Worm (Caenorhabditis elegans) whole organism, L4 larva: ENCODE measurements around the gene lin-56.

ENCODE experiments used
- F26F4.8 ChIP-seq: fragments of 200-800 bp; sonication (Bioruptor generic); conservative IDR thresholded peaks from 2 replicates; pipeline ENCODE4 v1.3.6; 2022; ENCODE audit warnings: missing genetic modification characterization, missing compliant biosample characterization
- F44E2.7 ChIP-seq: fragments of 200-800 bp; sonication (Bioruptor generic); IDR thresholded peaks from 2 replicates; pipeline ENCODE4 v2.1.2; 2022; ENCODE audit warnings: missing genetic modification characterization, missing compliant biosample characterization
- R02D3.7 ChIP-seq: fragments of 150-350 bp; sonication (generic microtip); optimal IDR thresholded peaks from 3 replicates; lab custom pipeline; 2014; ENCODE audit warnings: missing biosample characterization, missing genetic modification characterization
- ZK337.2 ChIP-seq: fragments of 200-800 bp; sonication (Bioruptor generic); IDR thresholded peaks from 2 replicates; pipeline ENCODE4 v1.3.6; 2022; ENCODE audit warnings: missing genetic modification reagents, missing genetic modification characterization, missing compliant biosample characterization
- ZK546.5 ChIP-seq, 2 experiments: sonication (generic microtip); optimal IDR thresholded peaks; 2 replicates each; lab custom pipeline; 2017; ENCODE audit warnings: missing biosample characterization in 2 of 2, missing genetic modification characterization in 2 of 2
- aly-2 ChIP-seq: sonication (generic microtip); optimal IDR thresholded peaks from 2 replicates; lab custom pipeline; 2018; ENCODE audit warnings: missing biosample characterization, missing genetic modification characterization
- ama-1 ChIP-seq: fragments of 150-350 bp; optimal IDR thresholded peaks from 2 replicates; lab custom pipeline; 2014; ENCODE audit warnings: inconsistent platforms, mixed read lengths
- arid-1 ChIP-seq: fragments of 200-800 bp; sonication (Bioruptor generic); conservative IDR thresholded peaks from 2 replicates; pipeline ENCODE4 v1.3.6; 2022; ENCODE audit warnings: missing genetic modification reagents, missing genetic modification characterization, missing compliant biosample characterization
- ceh-32 ChIP-seq: sonication (generic microtip); optimal IDR thresholded peaks from 2 replicates; lab custom pipeline; 2016; ENCODE audit warnings: mild to moderate bottlenecking, missing genetic modification characterization, missing compliant biosample characterization; ENCODE audit not compliant: poor library complexity
- ces-1 ChIP-seq: fragments of 150-350 bp; sonication (generic microtip); optimal IDR thresholded peaks from 4 replicates; lab custom pipeline; 2014; ENCODE audit warnings: missing biosample characterization, missing genetic modification reagents, missing genetic modification characterization
- ctbp-1 ChIP-seq: fragments of 200-800 bp; sonication (Bioruptor generic); IDR thresholded peaks from 2 replicates; pipeline ENCODE4 v1.3.6; 2022; ENCODE audit warnings: missing genetic modification reagents, missing genetic modification characterization, missing compliant biosample characterization
- dmd-6 ChIP-seq: fragments of 200-800 bp; sonication (Bioruptor generic); IDR thresholded peaks from 2 replicates; pipeline ENCODE4 v1.3.6; 2022; ENCODE audit warnings: missing genetic modification reagents, missing genetic modification characterization, missing compliant biosample characterization
- fos-1 ChIP-seq: fragments of 150-350 bp; optimal IDR thresholded peaks from 2 replicates; lab custom pipeline; 2014; ENCODE audit warnings: missing biosample characterization, missing genetic modification characterization
- gei-8 ChIP-seq: fragments of 200-800 bp; sonication (Bioruptor generic); optimal IDR thresholded peaks from 2 replicates; lab custom pipeline; 2018; ENCODE audit warnings: mild to moderate bottlenecking, missing genetic modification characterization, missing compliant biosample characterization
- hlh-11 ChIP-seq: fragments of 200-800 bp; sonication (Bioruptor generic); optimal IDR thresholded peaks from 2 replicates; lab custom pipeline; 2018; ENCODE audit warnings: mild to moderate bottlenecking, missing genetic modification characterization, missing compliant biosample characterization
- hlh-30 ChIP-seq: sonication (generic microtip); optimal IDR thresholded peaks from 2 replicates; lab custom pipeline; 2017; ENCODE audit warnings: antibody characterized with exemption, mild to moderate bottlenecking, missing genetic modification characterization, missing compliant biosample characterization; ENCODE audit not compliant: insufficient read depth
- lin-15B ChIP-seq: fragments of 150-350 bp; sonication (generic microtip); optimal IDR thresholded peaks from 3 replicates; lab custom pipeline; 2014; ENCODE audit warnings: missing biosample characterization, missing genetic modification characterization
- lin-29 ChIP-seq: fragments of 200-800 bp; sonication (Bioruptor generic); IDR thresholded peaks from 2 replicates; pipeline ENCODE4 v1.3.6; 2022; ENCODE audit warnings: missing genetic modification reagents, missing genetic modification characterization, missing compliant biosample characterization
- lin-39 ChIP-seq: fragments of 150-350 bp; optimal IDR thresholded peaks from 2 replicates; lab custom pipeline; 2014; ENCODE audit warnings: missing biosample characterization, missing genetic modification reagents, missing genetic modification characterization
- madf-9 ChIP-seq: fragments of 200-800 bp; sonication (Bioruptor generic); conservative IDR thresholded peaks from 2 replicates; pipeline ENCODE4 v1.3.6; 2022; ENCODE audit warnings: missing genetic modification reagents, missing genetic modification characterization, missing compliant biosample characterization
- nhr-102 ChIP-seq: sonication (generic microtip); optimal IDR thresholded peaks from 2 replicates; lab custom pipeline; 2016; ENCODE audit warnings: mild to moderate bottlenecking, missing genetic modification characterization, moderate library complexity, missing compliant biosample characterization
- nhr-11 ChIP-seq: fragments of 150-350 bp; optimal IDR thresholded peaks from 2 replicates; lab custom pipeline; 2014; ENCODE audit warnings: missing biosample characterization, missing genetic modification characterization
- nhr-25 ChIP-seq: sonication (generic microtip); optimal IDR thresholded peaks from 2 replicates; lab custom pipeline; 2017; ENCODE audit warnings: missing genetic modification characterization, mild to moderate bottlenecking, missing compliant biosample characterization, antibody characterized with exemption, moderate library complexity, borderline replicate concordance; ENCODE audit not compliant: insufficient read depth
- nhr-28 ChIP-seq: fragments of 150-350 bp; optimal IDR thresholded peaks from 2 replicates; lab custom pipeline; 2014; ENCODE audit warnings: missing biosample characterization, missing genetic modification characterization
- nhr-41 ChIP-seq: fragments of 200-800 bp; sonication (Bioruptor generic); IDR thresholded peaks from 2 replicates; pipeline ENCODE4 v1.3.6; 2022; ENCODE audit warnings: missing genetic modification reagents, missing genetic modification characterization, missing compliant biosample characterization
- nhr-42 ChIP-seq: fragments of 200-800 bp; sonication (Bioruptor generic); IDR thresholded peaks from 2 replicates; pipeline ENCODE4 v1.3.6; 2022; ENCODE audit warnings: missing genetic modification characterization, missing compliant biosample characterization
- nhr-6 ChIP-seq: fragments of 150-350 bp; optimal IDR thresholded peaks from 2 replicates; lab custom pipeline; 2014; ENCODE audit warnings: missing biosample characterization, missing genetic modification characterization
- nhr-76 ChIP-seq: fragments of 150-350 bp; optimal IDR thresholded peaks from 2 replicates; lab custom pipeline; 2014; ENCODE audit warnings: missing biosample characterization, missing genetic modification characterization
- nhr-77 ChIP-seq: fragments of 150-350 bp; optimal IDR thresholded peaks from 2 replicates; lab custom pipeline; 2014; ENCODE audit warnings: missing biosample characterization, missing genetic modification characterization
- php-3 ChIP-seq: fragments of 200-800 bp; sonication (Bioruptor generic); IDR thresholded peaks from 2 replicates; pipeline ENCODE4 v1.3.6; 2022; ENCODE audit warnings: missing genetic modification reagents, missing genetic modification characterization, missing compliant biosample characterization
- pqm-1 ChIP-seq: sonication (generic microtip); optimal IDR thresholded peaks from 2 replicates; lab custom pipeline; 2017; ENCODE audit warnings: missing biosample characterization, missing genetic modification characterization
- snpc-1.2 ChIP-seq: fragments of 200-800 bp; sonication (Bioruptor generic); IDR thresholded peaks from 2 replicates; pipeline ENCODE4 v1.3.6; 2022; ENCODE audit warnings: missing genetic modification reagents, missing genetic modification characterization, missing compliant biosample characterization
- spr-1 ChIP-seq: sonication (generic microtip); optimal IDR thresholded peaks from 2 replicates; lab custom pipeline; 2016; ENCODE audit warnings: mild to moderate bottlenecking, missing genetic modification characterization, missing compliant biosample characterization
- unc-130 ChIP-seq: sonication (generic microtip); optimal IDR thresholded peaks from 2 replicates; lab custom pipeline; 2016; ENCODE audit warnings: missing genetic modification reagents, missing genetic modification characterization, missing compliant biosample characterization
- vab-7 ChIP-seq: fragments of 200-800 bp; sonication (Bioruptor generic); IDR thresholded peaks from 2 replicates; pipeline ENCODE4 v1.3.6; 2022; ENCODE audit warnings: missing genetic modification reagents, missing genetic modification characterization, missing compliant biosample characterization
- zag-1 ChIP-seq: fragments of 150-350 bp; optimal IDR thresholded peaks from 2 replicates; lab custom pipeline; 2014; ENCODE audit warnings: missing biosample characterization, missing genetic modification characterization
- zip-11 ChIP-seq: fragments of 200-800 bp; sonication (Bioruptor generic); IDR thresholded peaks from 2 replicates; pipeline ENCODE4 v1.3.6; 2022; ENCODE audit warnings: missing genetic modification characterization, missing compliant biosample characterization
- ztf-11 ChIP-seq: fragments of 150-350 bp; optimal IDR thresholded peaks from 2 replicates; lab custom pipeline; 2014; ENCODE audit warnings: missing biosample characterization, missing genetic modification characterization
- ztf-7 ChIP-seq: fragments of 150-350 bp; optimal IDR thresholded peaks from 2 replicates; lab custom pipeline; 2014; ENCODE audit warnings: missing biosample characterization, missing genetic modification characterization

lin-56 gene

DNA sequence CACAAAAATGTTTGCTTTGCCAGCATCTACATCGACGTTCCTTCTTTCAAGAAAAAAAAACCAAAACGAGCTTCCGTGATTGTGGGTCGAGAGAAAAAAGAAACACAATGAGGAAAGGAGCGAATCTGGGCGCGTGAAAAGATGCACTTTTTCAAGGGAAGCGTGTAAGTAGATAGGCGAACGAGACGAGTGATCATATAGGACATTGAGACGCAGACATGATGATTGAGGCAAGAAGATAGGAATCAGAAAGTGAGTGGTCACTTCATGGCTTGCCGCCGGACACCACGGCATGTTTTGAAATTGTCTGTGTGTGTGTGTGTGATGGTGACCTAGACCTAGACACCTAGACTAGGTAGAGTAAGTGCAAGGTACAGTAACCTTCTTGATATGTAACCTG lies 51.8 kb downstream of the lin-56 start (continued):
- no peak for TF ChIP-seq nhr-6 (tag; lab: Kevin White, UChicago)
- TF ChIP-seq nhr-25 (tag; lab: Kevin White, UChicago), result peak; percentile 77
- TF ChIP-seq nhr-77 (tag; lab: Kevin White, UChicago), result peak; percentile 25
- TF ChIP-seq lin-15B (tag; lab: Kevin White, UChicago), result no peak
- TF ChIP-seq nhr-102 (tag; lab: Kevin White, UChicago), result no peak
- no peak for TF ChIP-seq ztf-7 (tag; lab: Kevin White, UChicago)
- TF ChIP-seq zip-11 (GFP tag; lab: Robert Waterston, UW), result no peak
- no peak for TF ChIP-seq gei-8
- TF ChIP-seq lin-29 (GFP tag; lab: Robert Waterston, UW), result no peak
- TF ChIP-seq madf-9, result no peak
- TF ChIP-seq fos-1 (tag; lab: Kevin White, UChicago), result no peak
- no peak for TF ChIP-seq ama-1 (lab: Kevin White, UChicago)
- peak; percentile 79 for TF ChIP-seq nhr-11
- TF ChIP-seq arid-1, result no peak
- TF ChIP-seq F26F4.8 (GFP tag; lab: Robert Waterston, UW), result no peak
- TF ChIP-seq nhr-76, result no peak
- TF ChIP-seq ZK546.5 (tag; optimal IDR thresholded peaks at IDR 0.05; lab: Kevin White, UChicago), result no peak
- no peak for TF ChIP-seq vab-7
- 0 out of 2 replicates have a peak, but pooled peaks have one; percentile 5 for TF ChIP-seq nhr-42
- no peak for TF ChIP-seq dmd-6 (GFP tag; lab: Robert Waterston, UW)
- TF ChIP-seq pqm-1 (tag; lab: Kevin White, UChicago), result no peak
- peak; percentile 87 for TF ChIP-seq hlh-30 (tag; lab: Kevin White, UChicago)
- TF ChIP-seq lin-39 (tag; lab: Kevin White, UChicago), result no peak
- no peak for TF ChIP-seq ceh-32 (tag; lab: Kevin White, UChicago)
- no peak for TF ChIP-seq nhr-41 (GFP tag; lab: Robert Waterston, UW)
- TF ChIP-seq R02D3.7 (tag; lab: Kevin White, UChicago), result no peak
- no peak for TF ChIP-seq ZK337.2 (GFP tag; lab: Robert Waterston, UW)
- TF ChIP-seq zag-1 (tag; lab: Kevin White, UChicago), result no peak
- no peak for TF ChIP-seq spr-1 (tag; lab: Kevin White, UChicago)
- no peak for TF ChIP-seq aly-2
- peak; percentile 64 for TF ChIP-seq nhr-28 (tag; lab: Kevin White, UChicago)
- TF ChIP-seq php-3 (GFP tag; lab: Robert Waterston, UW), result no peak
- TF ChIP-seq snpc-1.2 (GFP tag; lab: Robert Waterston, UW), result no peak
- TF ChIP-seq ctbp-1, result no peak
- peak; percentile 76 for TF ChIP-seq hlh-11 (tag; lab: Kevin White, UChicago)
- TF ChIP-seq F44E2.7 (GFP tag; lab: Robert Waterston, UW), result no peak
- no peak for TF ChIP-seq ztf-11
- TF ChIP-seq unc-130, result no peak
- no peak for TF ChIP-seq ces-1 (GFP tag; lab: Kevin White, UChicago)
